Worm (Caenorhabditis elegans) whole organism, L4 larva: ENCODE measurements around the gene Y116A8B.4.

ENCODE experiments used
- F44E2.7 ChIP-seq: fragments of 200-800 bp; sonication (Bioruptor generic); IDR thresholded peaks from 2 replicates; pipeline ENCODE4 v2.1.2; 2022; ENCODE audit warnings: missing genetic modification characterization, missing compliant biosample characterization
- T20F7.1 ChIP-seq: fragments of 200-800 bp; sonication (Bioruptor generic); optimal IDR thresholded peaks from 2 replicates; lab custom pipeline; 2018; ENCODE audit warnings: mild to moderate bottlenecking, missing genetic modification characterization, missing compliant biosample characterization
- ZK337.2 ChIP-seq: fragments of 200-800 bp; sonication (Bioruptor generic); IDR thresholded peaks from 2 replicates; pipeline ENCODE4 v1.3.6; 2022; ENCODE audit warnings: missing genetic modification reagents, missing genetic modification characterization, missing compliant biosample characterization
- attf-4 ChIP-seq: sonication (generic microtip); optimal IDR thresholded peaks from 3 replicates; lab custom pipeline; 2017; ENCODE audit warnings: missing biosample characterization, missing genetic modification characterization
- ceh-62 ChIP-seq: sonication (generic microtip); optimal IDR thresholded peaks from 2 replicates; lab custom pipeline; 2017; ENCODE audit warnings: missing biosample characterization, missing genetic modification characterization
- ces-1 ChIP-seq: fragments of 150-350 bp; sonication (generic microtip); optimal IDR thresholded peaks from 4 replicates; lab custom pipeline; 2014; ENCODE audit warnings: missing biosample characterization, missing genetic modification reagents, missing genetic modification characterization
- cey-2 ChIP-seq: sonication (generic microtip); optimal IDR thresholded peaks from 3 replicates; lab custom pipeline; 2017; ENCODE audit warnings: missing genetic modification characterization, mild to moderate bottlenecking, missing compliant biosample characterization, antibody characterized with exemption, borderline replicate concordance; ENCODE audit not compliant: insufficient read depth
- ctbp-1 ChIP-seq: fragments of 200-800 bp; sonication (Bioruptor generic); IDR thresholded peaks from 2 replicates; pipeline ENCODE4 v1.3.6; 2022; ENCODE audit warnings: missing genetic modification reagents, missing genetic modification characterization, missing compliant biosample characterization
- daf-16 ChIP-seq, 3 experiments: sonication (generic microtip); optimal IDR thresholded peaks; 2 replicates each; lab custom pipeline; 2016 to 2017; ENCODE audit warnings: missing genetic modification characterization in 3 of 3, missing genetic modification reagents in 3 of 3, mild to moderate bottlenecking in 2 of 3, missing compliant biosample characterization in 2 of 3, missing biosample characterization in 1 of 3, moderate library complexity in 1 of 3
- dmd-9 ChIP-seq: fragments of 200-800 bp; sonication (Bioruptor generic); IDR thresholded peaks from 2 replicates; pipeline ENCODE4 v1.3.6; 2022; ENCODE audit warnings: missing genetic modification reagents, missing genetic modification characterization, missing compliant biosample characterization
- dpl-1 ChIP-seq: fragments of 150-350 bp; optimal IDR thresholded peaks from 2 replicates; lab custom pipeline; 2014; ENCODE audit warnings: missing biosample characterization, missing genetic modification reagents, missing genetic modification characterization
- duxl-1 ChIP-seq: sonication (generic microtip); optimal IDR thresholded peaks from 2 replicates; lab custom pipeline; 2016; ENCODE audit warnings: mild to moderate bottlenecking, missing genetic modification characterization, moderate library complexity, missing compliant biosample characterization; ENCODE audit not compliant: poor library complexity
- dve-1 ChIP-seq: sonication (generic microtip); optimal IDR thresholded peaks from 2 replicates; lab custom pipeline; 2017; ENCODE audit warnings: antibody characterized with exemption, mild to moderate bottlenecking, missing genetic modification characterization, missing compliant biosample characterization; ENCODE audit not compliant: insufficient read depth
- fkh-10 ChIP-seq: fragments of 150-350 bp; optimal IDR thresholded peaks from 2 replicates; lab custom pipeline; 2014; ENCODE audit warnings: missing biosample characterization, missing genetic modification reagents, missing genetic modification characterization
- gei-8 ChIP-seq: fragments of 200-800 bp; sonication (Bioruptor generic); optimal IDR thresholded peaks from 2 replicates; lab custom pipeline; 2018; ENCODE audit warnings: mild to moderate bottlenecking, missing genetic modification characterization, missing compliant biosample characterization
- hlh-30 ChIP-seq: sonication (generic microtip); optimal IDR thresholded peaks from 2 replicates; lab custom pipeline; 2017; ENCODE audit warnings: antibody characterized with exemption, mild to moderate bottlenecking, missing genetic modification characterization, missing compliant biosample characterization; ENCODE audit not compliant: insufficient read depth
- lim-7 ChIP-seq: fragments of 200-800 bp; sonication (Bioruptor generic); IDR thresholded peaks from 2 replicates; pipeline ENCODE4 v1.3.6; 2022; ENCODE audit warnings: missing genetic modification characterization, missing compliant biosample characterization
- lin-15B ChIP-seq: fragments of 150-350 bp; sonication (generic microtip); optimal IDR thresholded peaks from 3 replicates; lab custom pipeline; 2014; ENCODE audit warnings: missing biosample characterization, missing genetic modification characterization
- lir-3 ChIP-seq: sonication (generic microtip); optimal IDR thresholded peaks from 2 replicates; lab custom pipeline; 2016; ENCODE audit warnings: mild to moderate bottlenecking, missing genetic modification characterization, missing compliant biosample characterization
- mdt-29 ChIP-seq: fragments of 200-800 bp; sonication (Bioruptor generic); IDR thresholded peaks from 2 replicates; pipeline ENCODE4 v1.3.6; 2022; ENCODE audit warnings: missing genetic modification reagents, missing genetic modification characterization, missing compliant biosample characterization
- mep-1 ChIP-seq: fragments of 150-350 bp; sonication (generic microtip); optimal IDR thresholded peaks from 3 replicates; lab custom pipeline; 2014; ENCODE audit warnings: missing biosample characterization, missing genetic modification characterization
- mxl-3 ChIP-seq: fragments of 200-800 bp; sonication (Bioruptor generic); optimal IDR thresholded peaks from 2 replicates; lab custom pipeline; 2018; ENCODE audit warnings: mild to moderate bottlenecking, missing genetic modification characterization, missing compliant biosample characterization
- nhr-102 ChIP-seq: sonication (generic microtip); optimal IDR thresholded peaks from 2 replicates; lab custom pipeline; 2016; ENCODE audit warnings: mild to moderate bottlenecking, missing genetic modification characterization, moderate library complexity, missing compliant biosample characterization
- nhr-111 ChIP-seq: fragments of 200-800 bp; sonication (Bioruptor generic); optimal IDR thresholded peaks from 2 replicates; lab custom pipeline; 2018; ENCODE audit warnings: mild to moderate bottlenecking, missing genetic modification characterization, missing compliant biosample characterization
- nhr-28 ChIP-seq: fragments of 150-350 bp; optimal IDR thresholded peaks from 2 replicates; lab custom pipeline; 2014; ENCODE audit warnings: missing biosample characterization, missing genetic modification characterization
- nhr-48 ChIP-seq: sonication (generic microtip); optimal IDR thresholded peaks from 2 replicates; lab custom pipeline; 2016; ENCODE audit warnings: mild to moderate bottlenecking, missing genetic modification characterization, missing compliant biosample characterization
- nhr-6 ChIP-seq: fragments of 150-350 bp; optimal IDR thresholded peaks from 2 replicates; lab custom pipeline; 2014; ENCODE audit warnings: missing biosample characterization, missing genetic modification characterization
- nhr-76 ChIP-seq: fragments of 150-350 bp; optimal IDR thresholded peaks from 2 replicates; lab custom pipeline; 2014; ENCODE audit warnings: missing biosample characterization, missing genetic modification characterization
- php-3 ChIP-seq: fragments of 200-800 bp; sonication (Bioruptor generic); IDR thresholded peaks from 2 replicates; pipeline ENCODE4 v1.3.6; 2022; ENCODE audit warnings: missing genetic modification reagents, missing genetic modification characterization, missing compliant biosample characterization
- sdz-12 ChIP-seq: fragments of 200-800 bp; sonication (Bioruptor generic); optimal IDR thresholded peaks from 2 replicates; lab custom pipeline; 2018; ENCODE audit warnings: mild to moderate bottlenecking, missing genetic modification characterization, missing compliant biosample characterization
- snpc-1.2 ChIP-seq: fragments of 200-800 bp; sonication (Bioruptor generic); IDR thresholded peaks from 2 replicates; pipeline ENCODE4 v1.3.6; 2022; ENCODE audit warnings: missing genetic modification reagents, missing genetic modification characterization, missing compliant biosample characterization
- spr-1 ChIP-seq: sonication (generic microtip); optimal IDR thresholded peaks from 2 replicates; lab custom pipeline; 2016; ENCODE audit warnings: mild to moderate bottlenecking, missing genetic modification characterization, missing compliant biosample characterization
- unc-62 ChIP-seq, 3 experiments: fragments of 150-350 bp in 1 of 3; sonication (generic microtip); optimal IDR thresholded peaks in 2 of 3; peaks in 1 of 3; 1 replicate in 1 of 3; 2 replicates in 2 of 3; lab custom pipeline; 2014 to 2017; ENCODE audit warnings: missing biosample characterization in 3 of 3, missing genetic modification characterization in 3 of 3, missing genetic modification reagents in 3 of 3, missing genotype in 1 of 3
- vab-7 ChIP-seq: fragments of 200-800 bp; sonication (Bioruptor generic); IDR thresholded peaks from 2 replicates; pipeline ENCODE4 v1.3.6; 2022; ENCODE audit warnings: missing genetic modification reagents, missing genetic modification characterization, missing compliant biosample characterization
- zag-1 ChIP-seq: fragments of 150-350 bp; optimal IDR thresholded peaks from 2 replicates; lab custom pipeline; 2014; ENCODE audit warnings: missing biosample characterization, missing genetic modification characterization
- zfp-2 ChIP-seq: sonication (generic microtip); optimal IDR thresholded peaks from 2 replicates; lab custom pipeline; 2016; ENCODE audit warnings: mild to moderate bottlenecking, missing genetic modification characterization, missing compliant biosample characterization
- zfp-3 ChIP-seq: fragments of 200-800 bp; sonication (Bioruptor generic); conservative IDR thresholded peaks from 2 replicates; pipeline ENCODE4 v1.3.6; 2022; ENCODE audit warnings: missing genetic modification reagents, missing genetic modification characterization, missing compliant biosample characterization

Y116A8B.4 gene

DNA sequence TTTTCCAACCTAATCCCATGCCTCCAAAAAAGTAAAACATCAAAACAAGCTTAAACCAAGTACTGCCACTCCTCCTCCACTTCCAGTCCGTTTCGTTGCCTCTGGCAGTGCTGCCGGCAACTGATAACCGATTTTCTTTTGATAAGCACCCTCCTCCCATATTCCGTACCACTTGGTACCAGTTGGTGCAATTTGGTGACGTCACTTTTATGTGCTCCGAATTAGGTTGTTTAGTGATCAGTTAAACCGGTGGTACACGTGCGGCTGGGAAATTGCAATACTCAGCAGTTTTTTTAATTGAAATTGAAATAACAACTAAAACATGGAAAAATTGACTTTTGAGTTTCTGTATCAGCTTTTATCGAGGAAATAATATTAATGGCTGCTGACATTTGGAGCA, 49.5 kb upstream of the Y116A8B.4 start (continued):
- peak; percentile 95 for TF ChIP-seq dve-1
- peak; percentile 58 for TF ChIP-seq nhr-28 (tag; lab: Kevin White, UChicago)
- TF ChIP-seq php-3 (GFP tag; lab: Robert Waterston, UW) = peak; percentile 91
- no peak for TF ChIP-seq ces-1
- peak; percentile 57 for TF ChIP-seq nhr-48
- no peak for TF ChIP-seq zfp-3 (GFP tag; lab: Robert Waterston, UW)
- peak; percentile 51 for TF ChIP-seq mep-1 (tag; lab: Kevin White, UChicago)
- peak; percentile 90 for TF ChIP-seq nhr-102
- no peak for TF ChIP-seq cey-2
- TF ChIP-seq unc-62 (GFP tag; optimal IDR thresholded peaks at IDR 0.05 in 1 of 2; lab: Kevin White, UChicago) = no peak
- no peak for TF ChIP-seq unc-62 (tag; optimal IDR thresholded peaks at IDR 0.05; lab: Kevin White, UChicago)
- TF ChIP-seq nhr-6 = no peak
- TF ChIP-seq zfp-2 (tag; lab: Kevin White, UChicago) = no peak
- TF ChIP-seq lim-7 = no peak
- TF ChIP-seq F44E2.7 (GFP tag; lab: Robert Waterston, UW) = no peak

DNA sequence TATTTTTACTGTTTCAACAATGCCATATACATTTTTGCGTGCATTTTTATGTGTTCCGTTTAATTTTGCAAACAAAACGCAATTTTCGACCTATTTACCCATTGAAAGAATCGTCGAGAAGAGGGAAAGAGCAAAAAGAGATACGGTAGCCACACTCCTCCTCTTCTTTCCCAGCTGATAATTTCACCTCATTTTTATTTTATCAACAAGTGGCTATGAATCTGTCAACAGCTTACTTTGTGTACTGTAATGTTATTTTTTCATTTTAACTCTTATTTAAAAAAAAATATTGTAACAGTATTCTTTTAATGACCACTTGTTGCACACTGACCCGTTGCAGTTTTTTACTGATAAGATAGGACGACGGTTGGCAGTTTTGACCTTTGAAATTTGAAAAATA, 48.6 kb upstream of the Y116A8B.4 start:
- no peak for TF ChIP-seq snpc-1.2 (GFP tag; lab: Robert Waterston, UW)
- TF ChIP-seq attf-4 (tag; lab: Kevin White, UChicago) = no peak
- peak; percentile 12 for TF ChIP-seq nhr-28 (tag; lab: Kevin White, UChicago)
- no peak for TF ChIP-seq zag-1 (tag; lab: Kevin White, UChicago)
- peak; percentile 1 for TF ChIP-seq dve-1
- TF ChIP-seq php-3 (GFP tag; lab: Robert Waterston, UW) = no peak
- TF ChIP-seq dmd-9 (GFP tag; lab: Robert Waterston, UW) = no peak
- TF ChIP-seq nhr-76 = no peak
- TF ChIP-seq daf-16 (GFP tag; optimal IDR thresholded peaks at IDR 0.05; lab: Kevin White, UChicago) = no peak
- peak; percentile 93 for TF ChIP-seq daf-16 (tag; optimal IDR thresholded peaks at IDR 0.05; lab: Kevin White, UChicago)
- TF ChIP-seq lir-3 (tag; lab: Kevin White, UChicago) = no peak
- TF ChIP-seq nhr-111 (GFP tag; lab: Kevin White, UChicago) = no peak
- no peak for TF ChIP-seq fkh-10
- no peak for TF ChIP-seq T20F7.1 (GFP tag; lab: Kevin White, UChicago)
- TF ChIP-seq hlh-30 (tag; lab: Kevin White, UChicago) = no peak
- TF ChIP-seq, all 104 proteins: peak for 3

- no peak for TF ChIP-seq gei-8 (GFP tag; lab: Kevin White, UChicago)
- TF ChIP-seq mdt-29 (GFP tag; lab: Robert Waterston, UW) = no peak
- no peak for TF ChIP-seq zag-1 (tag; lab: Kevin White, UChicago)
- TF ChIP-seq lin-15B (tag; lab: Kevin White, UChicago) = no peak
- no peak for TF ChIP-seq sdz-12 (GFP tag; lab: Kevin White, UChicago)
- no peak for TF ChIP-seq ctbp-1 (GFP tag; lab: Robert Waterston, UW)
- TF ChIP-seq ceh-62 (tag; lab: Kevin White, UChicago) = no peak
- TF ChIP-seq duxl-1 (tag; lab: Kevin White, UChicago) = no peak
- TF ChIP-seq ZK337.2 = no peak
- TF ChIP-seq spr-1 (tag; lab: Kevin White, UChicago) = no peak
- TF ChIP-seq vab-7 (GFP tag; lab: Robert Waterston, UW) = no peak
- no peak for TF ChIP-seq dpl-1
- TF ChIP-seq mxl-3 = no peak
Measured at ce11 chrIV:17176177-17176576, 47.4 kb upstream of the Y116A8B.4 start, which contains the start of gene C52D10.3. TSS of gene C52D10.3 (plus strand) at chrIV:17176477.
